Worm (Caenorhabditis elegans) whole organism, L4 larva: ENCODE measurements around the gene C53A5.9.

Experiments used
- F26F4.8 ChIP-seq: fragments of 200-800 bp; sonication (Bioruptor generic); conservative IDR thresholded peaks from 2 replicates; pipeline ENCODE4 v1.3.6; 2022; ENCODE audit warnings: missing genetic modification characterization, missing compliant biosample characterization
- F49E8.2 ChIP-seq: sonication (generic microtip); optimal IDR thresholded peaks from 2 replicates; lab custom pipeline; 2016; ENCODE audit warnings: missing compliant biosample characterization, mild to moderate bottlenecking, missing genetic modification characterization, borderline replicate concordance
- R02D3.7 ChIP-seq: fragments of 150-350 bp; sonication (generic microtip); optimal IDR thresholded peaks from 3 replicates; lab custom pipeline; 2014; ENCODE audit warnings: missing biosample characterization, missing genetic modification characterization
- T26A8.4 ChIP-seq: fragments of 200-800 bp; sonication (Bioruptor generic); IDR thresholded peaks from 2 replicates; pipeline ENCODE4 v1.3.6; 2022; ENCODE audit warnings: missing genetic modification characterization, missing compliant biosample characterization
- Y5F2A.4 ChIP-seq: fragments of 200-800 bp; sonication (Bioruptor generic); optimal IDR thresholded peaks from 2 replicates; lab custom pipeline; 2018; ENCODE audit warnings: mild to moderate bottlenecking, missing genetic modification characterization, missing compliant biosample characterization
- ZK337.2 ChIP-seq: fragments of 200-800 bp; sonication (Bioruptor generic); IDR thresholded peaks from 2 replicates; pipeline ENCODE4 v1.3.6; 2022; ENCODE audit warnings: missing genetic modification reagents, missing genetic modification characterization, missing compliant biosample characterization
- ZK546.5 ChIP-seq, 2 experiments: sonication (generic microtip); optimal IDR thresholded peaks; 2 replicates each; lab custom pipeline; 2017; ENCODE audit warnings: missing biosample characterization in 2 of 2, missing genetic modification characterization in 2 of 2
- aly-2 ChIP-seq: sonication (generic microtip); optimal IDR thresholded peaks from 2 replicates; lab custom pipeline; 2018; ENCODE audit warnings: missing biosample characterization, missing genetic modification characterization
- ceh-44 ChIP-seq: fragments of 200-800 bp; sonication (Bioruptor generic); IDR thresholded peaks from 2 replicates; pipeline ENCODE4 v1.3.6; 2022; ENCODE audit warnings: missing genetic modification reagents, missing genetic modification characterization, missing compliant biosample characterization
- ces-1 ChIP-seq: fragments of 150-350 bp; sonication (generic microtip); optimal IDR thresholded peaks from 4 replicates; lab custom pipeline; 2014; ENCODE audit warnings: missing biosample characterization, missing genetic modification reagents, missing genetic modification characterization
- ctbp-1 ChIP-seq: fragments of 200-800 bp; sonication (Bioruptor generic); IDR thresholded peaks from 2 replicates; pipeline ENCODE4 v1.3.6; 2022; ENCODE audit warnings: missing genetic modification reagents, missing genetic modification characterization, missing compliant biosample characterization
- duxl-1 ChIP-seq: sonication (generic microtip); optimal IDR thresholded peaks from 2 replicates; lab custom pipeline; 2016; ENCODE audit warnings: mild to moderate bottlenecking, missing genetic modification characterization, moderate library complexity, missing compliant biosample characterization; ENCODE audit not compliant: poor library complexity
- fkh-10 ChIP-seq: fragments of 150-350 bp; optimal IDR thresholded peaks from 2 replicates; lab custom pipeline; 2014; ENCODE audit warnings: missing biosample characterization, missing genetic modification reagents, missing genetic modification characterization
- gei-8 ChIP-seq: fragments of 200-800 bp; sonication (Bioruptor generic); optimal IDR thresholded peaks from 2 replicates; lab custom pipeline; 2018; ENCODE audit warnings: mild to moderate bottlenecking, missing genetic modification characterization, missing compliant biosample characterization
- hlh-11 ChIP-seq: fragments of 200-800 bp; sonication (Bioruptor generic); optimal IDR thresholded peaks from 2 replicates; lab custom pipeline; 2018; ENCODE audit warnings: mild to moderate bottlenecking, missing genetic modification characterization, missing compliant biosample characterization
- jun-1 ChIP-seq: fragments of 150-350 bp; optimal IDR thresholded peaks from 2 replicates; lab custom pipeline; 2014; ENCODE audit warnings: missing biosample characterization, missing genetic modification reagents, missing genetic modification characterization
- lin-29 ChIP-seq: fragments of 200-800 bp; sonication (Bioruptor generic); IDR thresholded peaks from 2 replicates; pipeline ENCODE4 v1.3.6; 2022; ENCODE audit warnings: missing genetic modification reagents, missing genetic modification characterization, missing compliant biosample characterization
- lin-38 ChIP-seq: fragments of 200-800 bp; sonication (Bioruptor generic); IDR thresholded peaks from 2 replicates; pipeline ENCODE4 v1.3.6; 2022; ENCODE audit warnings: missing genetic modification reagents, missing genetic modification characterization, missing compliant biosample characterization
- lin-39 ChIP-seq: fragments of 150-350 bp; optimal IDR thresholded peaks from 2 replicates; lab custom pipeline; 2014; ENCODE audit warnings: missing biosample characterization, missing genetic modification reagents, missing genetic modification characterization
- madf-9 ChIP-seq: fragments of 200-800 bp; sonication (Bioruptor generic); conservative IDR thresholded peaks from 2 replicates; pipeline ENCODE4 v1.3.6; 2022; ENCODE audit warnings: missing genetic modification reagents, missing genetic modification characterization, missing compliant biosample characterization
- nhr-10 ChIP-seq: fragments of 150-350 bp; optimal IDR thresholded peaks from 2 replicates; lab custom pipeline; 2014; ENCODE audit warnings: missing biosample characterization, missing genetic modification characterization
- nhr-102 ChIP-seq: sonication (generic microtip); optimal IDR thresholded peaks from 2 replicates; lab custom pipeline; 2016; ENCODE audit warnings: mild to moderate bottlenecking, missing genetic modification characterization, moderate library complexity, missing compliant biosample characterization
- nhr-237 ChIP-seq: sonication (generic microtip); optimal IDR thresholded peaks from 2 replicates; lab custom pipeline; 2017; ENCODE audit warnings: missing biosample characterization, missing genetic modification characterization
- nhr-28 ChIP-seq: fragments of 150-350 bp; optimal IDR thresholded peaks from 2 replicates; lab custom pipeline; 2014; ENCODE audit warnings: missing biosample characterization, missing genetic modification characterization
- nhr-41 ChIP-seq: fragments of 200-800 bp; sonication (Bioruptor generic); IDR thresholded peaks from 2 replicates; pipeline ENCODE4 v1.3.6; 2022; ENCODE audit warnings: missing genetic modification reagents, missing genetic modification characterization, missing compliant biosample characterization
- nhr-42 ChIP-seq: fragments of 200-800 bp; sonication (Bioruptor generic); IDR thresholded peaks from 2 replicates; pipeline ENCODE4 v1.3.6; 2022; ENCODE audit warnings: missing genetic modification characterization, missing compliant biosample characterization
- nhr-48 ChIP-seq: sonication (generic microtip); optimal IDR thresholded peaks from 2 replicates; lab custom pipeline; 2016; ENCODE audit warnings: mild to moderate bottlenecking, missing genetic modification characterization, missing compliant biosample characterization
- nhr-76 ChIP-seq: fragments of 150-350 bp; optimal IDR thresholded peaks from 2 replicates; lab custom pipeline; 2014; ENCODE audit warnings: missing biosample characterization, missing genetic modification characterization
- saeg-2 ChIP-seq: fragments of 200-800 bp; sonication (Bioruptor generic); IDR thresholded peaks from 2 replicates; pipeline ENCODE4 v1.3.6; 2022; ENCODE audit warnings: missing genetic modification reagents, missing genetic modification characterization, missing compliant biosample characterization
- spr-1 ChIP-seq: sonication (generic microtip); optimal IDR thresholded peaks from 2 replicates; lab custom pipeline; 2016; ENCODE audit warnings: mild to moderate bottlenecking, missing genetic modification characterization, missing compliant biosample characterization
- unc-62 ChIP-seq, 3 experiments: fragments of 150-350 bp in 1 of 3; sonication (generic microtip); optimal IDR thresholded peaks in 2 of 3; peaks in 1 of 3; 1 replicate in 1 of 3; 2 replicates in 2 of 3; lab custom pipeline; 2014 to 2017; ENCODE audit warnings: missing biosample characterization in 3 of 3, missing genetic modification characterization in 3 of 3, missing genetic modification reagents in 3 of 3, missing genotype in 1 of 3
- zfp-2 ChIP-seq: sonication (generic microtip); optimal IDR thresholded peaks from 2 replicates; lab custom pipeline; 2016; ENCODE audit warnings: mild to moderate bottlenecking, missing genetic modification characterization, missing compliant biosample characterization
- zip-2 ChIP-seq: fragments of 150-350 bp; optimal IDR thresholded peaks from 2 replicates; lab custom pipeline; 2014; ENCODE audit warnings: missing biosample characterization, missing genetic modification characterization

Gene C53A5.9

DNA sequence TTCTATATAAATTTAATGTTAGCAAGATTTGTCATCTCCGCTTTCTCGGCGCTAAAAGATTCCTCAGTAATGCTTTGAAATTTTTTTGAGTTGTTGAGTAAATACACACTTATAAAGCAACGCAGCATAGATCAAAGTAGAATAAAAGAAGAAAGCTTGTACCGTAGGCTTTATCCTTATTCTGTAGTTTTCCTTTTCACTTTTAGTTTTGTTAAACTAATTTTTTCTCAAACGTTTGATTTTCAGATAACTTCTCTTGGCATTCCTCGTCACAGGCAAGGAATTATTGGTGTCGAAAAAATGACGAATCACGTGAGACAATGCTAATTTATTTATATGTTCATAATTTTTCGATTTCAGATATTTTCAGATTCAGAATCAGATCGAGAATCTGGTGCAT lies 3.9 kb upstream of the C53A5.9 start, which contains the start of gene C53A5.11:
C53A5.11 (plus strand) TSS at position 301 of the 400 bp plus-strand sequence.
- TF ChIP-seq nhr-76 (tag; lab: Kevin White, UChicago): no peak
- TF ChIP-seq gei-8 (GFP tag; lab: Kevin White, UChicago): no peak
- TF ChIP-seq T26A8.4: no peak
- TF ChIP-seq nhr-41 (GFP tag; lab: Robert Waterston, UW): no peak
- no peak for TF ChIP-seq saeg-2 (GFP tag; lab: Robert Waterston, UW)
- no peak for TF ChIP-seq madf-9 (GFP tag; lab: Robert Waterston, UW)
- TF ChIP-seq ZK337.2 (GFP tag; lab: Robert Waterston, UW): no peak
- TF ChIP-seq nhr-42: no peak
- TF ChIP-seq spr-1 (tag; lab: Kevin White, UChicago): no peak
- no peak for TF ChIP-seq lin-29 (GFP tag; lab: Robert Waterston, UW)
- no peak for TF ChIP-seq lin-38 (GFP tag; lab: Robert Waterston, UW)
- TF ChIP-seq aly-2: no peak
- no peak for TF ChIP-seq nhr-10 (tag; lab: Kevin White, UChicago)
- TF ChIP-seq zip-2: no peak
- no peak for TF ChIP-seq F49E8.2 (tag; lab: Kevin White, UChicago)
- TF ChIP-seq ctbp-1 (GFP tag; lab: Robert Waterston, UW): no peak
- no peak for TF ChIP-seq nhr-48 (tag; lab: Kevin White, UChicago)
- TF ChIP-seq jun-1 (tag; lab: Kevin White, UChicago): no peak
- no peak for TF ChIP-seq hlh-11 (tag; lab: Kevin White, UChicago)
- TF ChIP-seq lin-39 (tag; lab: Kevin White, UChicago): no peak

DNA sequence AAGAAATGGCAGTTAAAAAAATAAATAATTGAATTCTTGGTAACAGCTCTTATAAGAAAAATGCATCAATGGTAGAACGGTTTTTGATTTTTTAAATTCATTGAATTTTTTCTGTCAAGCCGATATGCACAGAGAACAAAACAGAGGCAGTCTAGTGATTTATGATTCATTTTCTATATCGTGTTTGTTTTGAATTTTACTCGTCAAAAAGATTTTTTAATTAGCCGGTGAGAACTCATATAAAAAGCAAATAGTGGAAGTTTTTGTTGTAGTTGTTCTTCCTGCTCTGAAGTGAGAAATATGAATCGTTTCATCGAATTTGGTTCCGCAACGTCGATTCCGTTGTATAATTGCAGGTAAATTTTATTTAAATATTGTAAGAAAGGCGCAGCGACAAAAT lies 655 bp upstream of the C53A5.9 start, which contains the start of gene srt-32:
srt-32 (plus strand) TSS at position 301 of the 400 bp plus-strand sequence.
- no peak for TF ChIP-seq nhr-42
- no peak for TF ChIP-seq fkh-10 (GFP tag; lab: Kevin White, UChicago)

DNA sequence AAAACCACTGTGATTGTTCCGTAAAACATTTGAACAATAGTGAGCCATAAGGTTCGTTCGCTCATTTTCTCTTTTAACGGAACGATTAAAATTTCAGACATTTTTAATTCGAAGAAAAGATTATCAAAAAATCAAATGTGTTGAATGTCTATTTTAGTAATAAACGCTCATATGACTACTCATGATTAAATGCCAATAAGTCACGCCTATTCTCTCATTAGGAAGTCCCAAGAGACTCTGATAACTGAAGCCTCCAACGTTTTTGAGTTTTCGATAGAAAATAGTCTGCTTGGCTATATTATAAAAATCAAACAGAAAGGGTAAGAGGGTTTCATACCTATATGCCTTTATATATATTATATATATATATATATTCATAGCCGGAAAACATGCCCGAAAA lies 2.5 kb downstream of the C53A5.9 start, which contains the start of gene srg-47:
srg-47 (minus strand) TSS at position 101 of the 400 bp plus-strand sequence.
- no peak for TF ChIP-seq hlh-11 (tag; lab: Kevin White, UChicago)
- TF ChIP-seq duxl-1 (tag; lab: Kevin White, UChicago): no peak
- TF ChIP-seq Y5F2A.4 (GFP tag; lab: Kevin White, UChicago): no peak
- no peak for TF ChIP-seq ces-1 (GFP tag; lab: Kevin White, UChicago)
- TF ChIP-seq ZK546.5 (tag; optimal IDR thresholded peaks at IDR 0.05; lab: Kevin White, UChicago): no peak
- TF ChIP-seq R02D3.7 (tag; lab: Kevin White, UChicago): no peak
- no peak for TF ChIP-seq ceh-44 (GFP tag; lab: Robert Waterston, UW)
- no peak for TF ChIP-seq F26F4.8 (GFP tag; lab: Robert Waterston, UW)
- TF ChIP-seq spr-1 (tag; lab: Kevin White, UChicago): no peak
- TF ChIP-seq, all 104 proteins: peak for 0

- TF ChIP-seq unc-62 (GFP tag; optimal IDR thresholded peaks at IDR 0.05 in 1 of 2; lab: Kevin White, UChicago) (peak in 1 of 2 experiments; percentile 63), unc-62 (tag; optimal IDR thresholded peaks at IDR 0.05; lab: Kevin White, UChicago) (no peak), nhr-28 (peak; percentile 6), nhr-237 (tag; lab: Kevin White, UChicago) (no peak)
Measured at ce11 chrV:14548510-14548909, 10.1 kb downstream of the C53A5.9 start.

DNA sequence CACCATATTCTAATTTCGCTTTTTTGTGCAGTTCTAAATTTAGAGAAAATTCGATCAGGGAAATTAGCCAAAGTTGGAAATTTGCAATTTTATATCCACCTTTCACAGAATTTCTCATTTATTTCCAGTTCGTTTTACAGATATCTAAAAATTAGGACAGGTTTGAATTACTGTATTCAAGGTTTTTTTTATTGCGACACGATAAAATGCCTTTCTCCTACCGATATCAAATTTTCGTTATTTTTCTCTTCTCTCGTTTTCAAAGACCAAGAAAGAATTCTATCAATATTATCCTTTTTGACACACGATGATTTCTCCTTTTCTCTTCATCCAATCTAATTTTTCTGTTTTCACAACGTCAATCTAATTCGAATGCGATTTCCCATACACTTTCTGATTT lies 12.1 kb downstream of the C53A5.9 start, which contains the start of gene C53A5.13:
C53A5.13 (plus strand) TSS at position 301 of the 400 bp plus-strand sequence.
- TF ChIP-seq zfp-2 (no peak), nhr-102 (no peak), F26F4.8 (GFP tag; lab: Robert Waterston, UW) (no peak)
